Worm (Caenorhabditis elegans): ENCODE data around the gene C11G10.1.
A peak's percentile ranks its signal among the peaks of the same experiment; 100 is the strongest.

Gene C11G10.1

DNA sequence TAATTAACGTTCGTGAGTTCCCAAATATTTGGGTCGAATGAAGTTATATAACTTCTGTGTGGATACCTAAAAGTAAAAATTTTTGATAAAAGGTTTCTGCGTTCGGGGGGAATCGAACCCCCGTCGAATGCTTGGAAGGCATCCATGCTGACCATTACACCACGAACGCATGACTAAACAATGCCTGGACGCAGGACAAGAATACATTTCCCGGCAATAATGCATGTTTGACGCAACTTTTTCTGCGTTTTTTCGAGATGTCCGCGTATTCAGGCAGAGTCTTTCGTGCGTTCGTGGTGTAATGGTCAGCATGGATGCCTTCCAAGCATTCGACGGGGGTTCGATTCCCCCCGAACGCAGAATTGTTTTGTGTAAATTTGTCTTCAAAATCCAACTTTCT is 42.2 kb upstream of the C11G10.1 start (continued):
- TF ChIP-seq snpc-1.2 (GFP tag; IDR thresholded peaks at IDR 0.05), result peak; percentile 92
- peak; percentile 90 for TF ChIP-seq D1046.2 (GFP tag; IDR thresholded peaks at IDR 0.05)
- no peak for TF ChIP-seq daf-12 (tag; optimal IDR thresholded peaks at IDR 0.05)
- peak; percentile 54 for TF ChIP-seq nhr-77 (tag; optimal IDR thresholded peaks at IDR 0.05)
- TF ChIP-seq lir-3 (tag; optimal IDR thresholded peaks at IDR 0.05), result peak; percentile 74
- no peak for TF ChIP-seq zag-1 (tag; optimal IDR thresholded peaks at IDR 0.05)
- no peak for TF ChIP-seq tag-97 (GFP tag; IDR thresholded peaks at IDR 0.05)
- TF ChIP-seq fkh-10 (GFP tag; optimal IDR thresholded peaks at IDR 0.05), result no peak
- TF ChIP-seq ZK337.2 (GFP tag; IDR thresholded peaks at IDR 0.05), result peak; percentile 85
- peak; percentile 96 for TF ChIP-seq lim-7 (GFP tag; IDR thresholded peaks at IDR 0.05)
- TF ChIP-seq aly-2 (tag; optimal IDR thresholded peaks at IDR 0.05), result no peak
- TF ChIP-seq spr-3 (GFP tag; optimal IDR thresholded peaks at IDR 0.05), result peak; percentile 76
- TF ChIP-seq daf-19 (GFP tag; conservative IDR thresholded peaks at IDR 0.05), result peak; percentile 92
- peak; percentile 59 for TF ChIP-seq nhr-11 (tag; optimal IDR thresholded peaks at IDR 0.05)
- peak; percentile 78 for TF ChIP-seq lin-29 (GFP tag; IDR thresholded peaks at IDR 0.05)
- no peak for TF ChIP-seq nhr-237 (tag; optimal IDR thresholded peaks at IDR 0.05)
- TF ChIP-seq T26A8.4 (GFP tag; IDR thresholded peaks at IDR 0.05), result peak; percentile 94
- TF ChIP-seq ztf-11 (tag; optimal IDR thresholded peaks at IDR 0.05), result no peak
- TF ChIP-seq vab-7 (GFP tag; IDR thresholded peaks at IDR 0.05), result peak; percentile 97
- peak; percentile 74; the same call in 1 of the 2 replicates for TF ChIP-seq daf-8 (GFP tag; IDR thresholded peaks at IDR 0.05)
- peak; percentile 71 to 74; a peak in 3 of 4 replicates for TF ChIP-seq madf-5 (GFP tag; IDR thresholded peaks at IDR 0.05)
- peak; percentile 87 for TF ChIP-seq zfp-3 (GFP tag; conservative IDR thresholded peaks at IDR 0.05)
- peak; percentile 62; the same call in 1 of the 2 replicates for TF ChIP-seq mxl-2 (GFP tag; conservative IDR thresholded peaks at IDR 0.05)
- no peak for TF ChIP-seq ceh-62 (tag; optimal IDR thresholded peaks at IDR 0.05)
- TF ChIP-seq mes-2 (tag; optimal IDR thresholded peaks at IDR 0.05; ENCODE audit: poor library complexity, severe bottlenecking), result no peak
- TF ChIP-seq sdz-12 (GFP tag; optimal IDR thresholded peaks at IDR 0.05), result peak; percentile 63
- TF ChIP-seq mep-1 (tag; optimal IDR thresholded peaks at IDR 0.05), result peak; percentile 76
- peak; percentile 90 for TF ChIP-seq pha-4 (GFP tag; IDR thresholded peaks at IDR 0.05)
- TF ChIP-seq pha-4 (tag; optimal IDR thresholded peaks at IDR 0.05), result no peak
- peak; percentile 70 for TF ChIP-seq T20F7.1 (GFP tag; optimal IDR thresholded peaks at IDR 0.05)
- TF ChIP-seq madf-9 (GFP tag; conservative IDR thresholded peaks at IDR 0.05), result peak; percentile 89
- peak; percentile 80 for TF ChIP-seq dve-1 (tag; optimal IDR thresholded peaks at IDR 0.05; ENCODE audit: insufficient read depth)
- TF ChIP-seq Y75B8A.6 (GFP tag; IDR thresholded peaks at IDR 0.05), result peak; percentile 62; the same call in 1 of the 2 replicates
- peak; percentile 25; the same call in 1 of the 2 replicates for TF ChIP-seq set-16 (GFP tag; IDR thresholded peaks at IDR 0.05)
- TF ChIP-seq F49E8.2 (tag; optimal IDR thresholded peaks at IDR 0.05; ENCODE audit: borderline replicate concordance), result peak; percentile 75
- no peak for TF ChIP-seq ceh-32 (tag; optimal IDR thresholded peaks at IDR 0.05; ENCODE audit: poor library complexity)
- TF ChIP-seq php-3 (GFP tag; IDR thresholded peaks at IDR 0.05), result peak; percentile 79
- TF ChIP-seq saeg-2 (GFP tag; IDR thresholded peaks at IDR 0.05), result 0 out of 2 replicates have a peak, but pooled peaks have one; percentile 58
- TF ChIP-seq rbr-2 (tag; optimal IDR thresholded peaks at IDR 0.05), result peak; percentile 72
- TF ChIP-seq R02D3.7 (tag; optimal IDR thresholded peaks at IDR 0.05), result no peak
- peak; percentile 57 for TF ChIP-seq spr-1 (tag; optimal IDR thresholded peaks at IDR 0.05)
- no peak for TF ChIP-seq ZK546.5 (tag; optimal IDR thresholded peaks at IDR 0.05)
- peak; percentile 77 for TF ChIP-seq zip-2 (tag; optimal IDR thresholded peaks at IDR 0.05)
- TF ChIP-seq arid-1 (GFP tag; conservative IDR thresholded peaks at IDR 0.05), result peak; percentile 95
- peak; percentile 92 for TF ChIP-seq F26F4.8 (GFP tag; conservative IDR thresholded peaks at IDR 0.05)
- no peak for TF ChIP-seq lin-39 (tag; optimal IDR thresholded peaks at IDR 0.05)
- TF ChIP-seq Y48G9A.11 (GFP tag; IDR thresholded peaks at IDR 0.05), result peak; percentile 90
- peak; percentile 84 for TF ChIP-seq nhr-42 (GFP tag; IDR thresholded peaks at IDR 0.05)
- TF ChIP-seq hlh-30 (tag; optimal IDR thresholded peaks at IDR 0.05; ENCODE audit: insufficient read depth), result peak; percentile 79
- peak; percentile 98 for TF ChIP-seq egl-43 (GFP tag; IDR thresholded peaks at IDR 0.05)
